Worm (Caenorhabditis elegans) whole organism, L1 larva: ENCODE results near the gene cyp-33C7.

ENCODE experiments used
- ama-1 ChIP-seq: fragments of 150-350 bp; optimal IDR thresholded peaks from 2 replicates; lab custom pipeline; 2014
- ceh-63 ChIP-seq: fragments of 200-800 bp; sonication (Bioruptor generic); optimal IDR thresholded peaks from 2 replicates; lab custom pipeline; 2018; ENCODE audit warnings: mild to moderate bottlenecking, missing genetic modification characterization, missing compliant biosample characterization
- ceh-82 ChIP-seq, 3 experiments: fragments of 150-350 bp in 1 of 3; sonication (generic microtip) in 2 of 3; optimal IDR thresholded peaks; 2 replicates each; lab custom pipeline; 2014 to 2017; ENCODE audit warnings: missing biosample characterization in 3 of 3, missing genetic modification characterization in 3 of 3
- ceh-88 ChIP-seq: fragments of 200-800 bp; sonication (Bioruptor generic); IDR thresholded peaks from 2 replicates; pipeline ENCODE4 v1.3.6; 2022; ENCODE audit warnings: missing genetic modification characterization, missing compliant biosample characterization
- ces-1 ChIP-seq: fragments of 150-350 bp; optimal IDR thresholded peaks from 2 replicates; lab custom pipeline; 2014; ENCODE audit warnings: missing biosample characterization, missing genetic modification reagents, missing genetic modification characterization
- fkh-10 ChIP-seq: sonication (generic microtip); optimal IDR thresholded peaks from 2 replicates; lab custom pipeline; 2017; ENCODE audit warnings: missing biosample characterization, missing genetic modification reagents, missing genetic modification characterization
- hlh-17 ChIP-seq: fragments of 200-800 bp; sonication (Bioruptor generic); optimal IDR thresholded peaks from 2 replicates; lab custom pipeline; 2018; ENCODE audit warnings: missing genetic modification characterization, mild to moderate bottlenecking, missing compliant biosample characterization, moderate library complexity, borderline replicate concordance
- hpl-2 ChIP-seq: fragments of 150-350 bp; optimal IDR thresholded peaks from 2 replicates; lab custom pipeline; 2014; ENCODE audit warnings: missing biosample characterization, missing genetic modification reagents, missing genetic modification characterization
- lin-14 ChIP-seq: fragments of 200-800 bp; sonication (Bioruptor generic); optimal IDR thresholded peaks from 2 replicates; lab custom pipeline; 2018; ENCODE audit warnings: mild to moderate bottlenecking, missing genetic modification characterization, moderate library complexity, missing compliant biosample characterization
- lin-35 ChIP-seq, 2 experiments: fragments of 150-350 bp; optimal IDR thresholded peaks; 2 replicates each; lab custom pipeline; 2014; ENCODE audit warnings: missing biosample characterization in 2 of 2, missing genetic modification characterization in 2 of 2, missing genetic modification reagents in 2 of 2
- lir-3 ChIP-seq: sonication (generic microtip); optimal IDR thresholded peaks from 2 replicates; lab custom pipeline; 2016; ENCODE audit warnings: mild to moderate bottlenecking, missing genetic modification characterization, moderate library complexity, missing compliant biosample characterization; ENCODE audit not compliant: poor library complexity
- mab-9 ChIP-seq: fragments of 200-800 bp; sonication (Bioruptor generic); IDR thresholded peaks from 2 replicates; pipeline ENCODE4 v1.3.6; 2022; ENCODE audit warnings: missing genetic modification reagents, missing genetic modification characterization, missing compliant biosample characterization
- mdl-1 ChIP-seq, 2 experiments: fragments of 150-350 bp; optimal IDR thresholded peaks; 2 replicates each; lab custom pipeline; 2014 to 2017; ENCODE audit warnings: missing biosample characterization in 2 of 2, missing genetic modification characterization in 2 of 2, inconsistent platforms in 1 of 2
- mep-1 ChIP-seq: fragments of 150-350 bp; optimal IDR thresholded peaks from 2 replicates; lab custom pipeline; 2014; ENCODE audit warnings: missing biosample characterization, missing genetic modification characterization
- nhr-12 ChIP-seq: sonication (generic microtip); optimal IDR thresholded peaks from 2 replicates; lab custom pipeline; 2017; ENCODE audit warnings: missing biosample characterization, missing genetic modification characterization
- nhr-28 ChIP-seq: fragments of 150-350 bp; optimal IDR thresholded peaks from 2 replicates; lab custom pipeline; 2014; ENCODE audit warnings: missing biosample characterization, missing genetic modification characterization
- rnt-1 ChIP-seq: sonication (generic microtip); optimal IDR thresholded peaks from 2 replicates; lab custom pipeline; 2016; ENCODE audit warnings: mild to moderate bottlenecking, missing genetic modification characterization, moderate library complexity, missing compliant biosample characterization
- skn-1 ChIP-seq: fragments of 150-350 bp; optimal IDR thresholded peaks from 2 replicates; lab custom pipeline; 2014; ENCODE audit warnings: missing biosample characterization, missing genetic modification characterization
- snpc-4 ChIP-seq: fragments of 150-350 bp; optimal IDR thresholded peaks from 2 replicates; lab custom pipeline; 2014; ENCODE audit warnings: missing biosample characterization, missing genetic modification characterization
- sup-37 ChIP-seq: fragments of 200-800 bp; sonication (Bioruptor generic); optimal IDR thresholded peaks from 2 replicates; lab custom pipeline; 2018; ENCODE audit warnings: mild to moderate bottlenecking, missing genetic modification characterization, missing compliant biosample characterization
- tlp-1 ChIP-seq: fragments of 150-350 bp; optimal IDR thresholded peaks from 2 replicates; lab custom pipeline; 2014; ENCODE audit warnings: missing biosample characterization, missing genetic modification characterization
- unc-130 ChIP-seq: fragments of 150-350 bp; optimal IDR thresholded peaks from 2 replicates; lab custom pipeline; 2017; ENCODE audit warnings: missing biosample characterization, missing genetic modification characterization, inconsistent platforms
- unc-62 ChIP-seq: fragments of 150-350 bp; optimal IDR thresholded peaks from 2 replicates; lab custom pipeline; 2014; ENCODE audit warnings: missing biosample characterization, missing genetic modification reagents, missing genetic modification characterization
- unc-98 ChIP-seq: fragments of 200-800 bp; sonication (Bioruptor generic); IDR thresholded peaks from 2 replicates; pipeline ENCODE4 v1.3.6; 2022; ENCODE audit warnings: missing genetic modification characterization, missing compliant biosample characterization
- zag-1 ChIP-seq: fragments of 150-350 bp; optimal IDR thresholded peaks from 2 replicates; lab custom pipeline; 2014; ENCODE audit warnings: missing biosample characterization, missing genetic modification characterization
- zip-4 ChIP-seq: fragments of 200-800 bp; sonication (Bioruptor generic); optimal IDR thresholded peaks from 2 replicates; lab custom pipeline; 2018; ENCODE audit warnings: mild to moderate bottlenecking, missing genetic modification characterization, moderate library complexity, missing compliant biosample characterization
- ztf-11 ChIP-seq, 2 experiments: sonication (generic microtip); optimal IDR thresholded peaks; 2 replicates each; lab custom pipeline; 2016 to 2017; ENCODE audit warnings: missing genetic modification characterization in 2 of 2, missing biosample characterization in 1 of 2, missing compliant biosample characterization in 1 of 2

cyp-33C7 gene

ce11 chrV:2292240-2292639 lies 41.9 kb downstream of the cyp-33C7 start, which contains the start of gene nhr-115:
TSS of gene nhr-115 (plus strand) at chrV:2292540.
- TF ChIP-seq sup-37 (GFP tag; lab: Kevin White, UChicago) = no peak
- no peak for TF ChIP-seq mdl-1 (tag; optimal IDR thresholded peaks at IDR 0.05; lab: Kevin White, UChicago)
- TF ChIP-seq unc-62 = no peak

ce11 chrV:2294577-2294976 lies 44.2 kb downstream of the cyp-33C7 start, which contains the start of gene nhr-226:
TSS of gene nhr-226 (plus strand) at chrV:2294877.
- TF ChIP-seq sup-37 (GFP tag; lab: Kevin White, UChicago) (no peak), mab-9 (GFP tag; lab: Robert Waterston, UW) (no peak), lir-3 (tag; lab: Kevin White, UChicago) (no peak), ztf-11 (tag; optimal IDR thresholded peaks at IDR 0.05; lab: Kevin White, UChicago) (no peak), zag-1 (tag; lab: Kevin White, UChicago) (no peak), hlh-17 (GFP tag; lab: Kevin White, UChicago) (no peak), lin-14 (GFP tag; lab: Kevin White, UChicago) (no peak), lin-35 (GFP tag; optimal IDR thresholded peaks at IDR 0.05; lab: Kevin White, UChicago) (no peak), unc-130 (tag; lab: Kevin White, UChicago) (no peak), nhr-12 (tag; lab: Kevin White, UChicago) (no peak), zip-4 (GFP tag; lab: Kevin White, UChicago) (no peak), skn-1 (tag; lab: Kevin White, UChicago) (no peak), fkh-10 (no peak), ama-1 (lab: Kevin White, UChicago) (no peak), tlp-1 (tag; lab: Kevin White, UChicago) (no peak), ceh-88 (no peak), ceh-82 (tag; optimal IDR thresholded peaks at IDR 0.05; lab: Kevin White, UChicago) (no peak)

ce11 chrV:2300905-2301304 lies 50.6 kb downstream of the cyp-33C7 start, which contains the start of gene Y19D10B.8:
TSS of gene Y19D10B.8 (minus strand) at chrV:2301005.
- TF ChIP-seq ceh-63 (GFP tag; lab: Kevin White, UChicago) (no peak), ces-1 (GFP tag; lab: Kevin White, UChicago) (no peak), skn-1 (tag; lab: Kevin White, UChicago) (no peak), nhr-28 (tag; lab: Kevin White, UChicago) (no peak), mdl-1 (tag; optimal IDR thresholded peaks at IDR 0.05; lab: Kevin White, UChicago) (no peak), snpc-4 (tag; lab: Kevin White, UChicago) (no peak), mep-1 (tag; lab: Kevin White, UChicago) (no peak), rnt-1 (tag; lab: Kevin White, UChicago) (no peak), unc-98 (GFP tag; lab: Robert Waterston, UW) (no peak), ztf-11 (tag; optimal IDR thresholded peaks at IDR 0.05; lab: Kevin White, UChicago) (no peak), hpl-2 (GFP tag; lab: Kevin White, UChicago) (no peak)
